Fruit fly (Drosophila melanogaster) whole organism, embryonic: ENCODE measurements around the gene mop.

Experiments
- Adf1 ChIP-seq: fragments of 200-800 bp; sonication (Bioruptor generic); IDR thresholded peaks from 2 replicates; pipeline ENCODE4 v1.3.6; 2022; ENCODE audit warnings: missing biosample characterization, missing genetic modification characterization
- CG10431 ChIP-seq: fragments of 200-800 bp; sonication (Bioruptor generic); optimal IDR thresholded peaks from 3 replicates; lab custom pipeline; 2018; ENCODE audit warnings: missing biosample characterization, mild to moderate bottlenecking, missing genetic modification characterization
- CG10543 ChIP-seq: fragments of 200-800 bp; sonication (Bioruptor generic); optimal IDR thresholded peaks from 3 replicates; lab custom pipeline; 2017; ENCODE audit warnings: missing biosample characterization, mild to moderate bottlenecking, missing genetic modification characterization, moderate library complexity
- CG11696 ChIP-seq: fragments of 200-800 bp; sonication (Bioruptor generic); IDR thresholded peaks from 2 replicates; pipeline ENCODE4 v1.3.6; 2022; ENCODE audit warnings: missing biosample characterization, missing genetic modification characterization
- CG15011 ChIP-seq: fragments of 200-800 bp; sonication (Bioruptor generic); optimal IDR thresholded peaks from 3 replicates; lab custom pipeline; 2018; ENCODE audit warnings: missing biosample characterization, mild to moderate bottlenecking, missing genetic modification characterization
- CG16813 ChIP-seq: fragments of 200-800 bp; sonication (Bioruptor generic); IDR thresholded peaks from 3 replicates; pipeline ENCODE4 v1.3.6; 2022; ENCODE audit warnings: missing biosample characterization, missing genetic modification characterization; ENCODE audit not compliant: partially characterized antibody
- CG18011 ChIP-seq: fragments of 200-800 bp; sonication (Bioruptor generic); optimal IDR thresholded peaks from 2 replicates; lab custom pipeline; 2017; ENCODE audit warnings: missing biosample characterization, missing genetic modification characterization, mild to moderate bottlenecking, moderate library complexity, missing genotype
- CG2116 ChIP-seq: fragments of 200-800 bp; sonication (Bioruptor generic); optimal IDR thresholded peaks from 3 replicates; lab custom pipeline; 2018; ENCODE audit warnings: missing biosample characterization, mild to moderate bottlenecking, missing genetic modification characterization
- CG2199 ChIP-seq: fragments of 200-800 bp; sonication (Bioruptor generic); IDR thresholded peaks from 3 replicates; pipeline ENCODE4 v1.3.6; 2022; ENCODE audit warnings: missing biosample characterization, missing genetic modification characterization
- CG32532 ChIP-seq: fragments of 200-800 bp; sonication (Bioruptor generic); IDR thresholded peaks from 2 replicates; pipeline ENCODE4 v1.3.6; 2022; ENCODE audit warnings: missing biosample characterization, missing genetic modification characterization
- CG32767 ChIP-seq: fragments of 200-800 bp; sonication (Bioruptor generic); IDR thresholded peaks from 2 replicates; pipeline ENCODE4 v1.3.6; 2022; ENCODE audit warnings: missing biosample characterization, missing genetic modification characterization
- CG32772 ChIP-seq: fragments of 200-800 bp; sonication (Bioruptor generic); IDR thresholded peaks from 2 replicates; pipeline ENCODE4 v1.3.6; 2022; ENCODE audit warnings: missing biosample characterization, missing genetic modification characterization
- CG34224 ChIP-seq: fragments of 200-800 bp; sonication (Bioruptor generic); IDR thresholded peaks from 3 replicates; pipeline ENCODE4 v1.3.6; 2022; ENCODE audit warnings: missing biosample characterization, missing genetic modification characterization; ENCODE audit not compliant: partially characterized antibody
- CG34376 ChIP-seq: fragments of 200-800 bp; sonication (Bioruptor generic); optimal IDR thresholded peaks from 2 replicates; lab custom pipeline; 2018; ENCODE audit warnings: missing biosample characterization, mild to moderate bottlenecking, missing genetic modification characterization
- CG34422 ChIP-seq: fragments of 200-800 bp; sonication (Bioruptor generic); IDR thresholded peaks from 3 replicates; pipeline ENCODE4 v1.3.6; 2022; ENCODE audit warnings: missing biosample characterization, missing genetic modification characterization
- CG3995 ChIP-seq: fragments of 200-800 bp; sonication (Bioruptor generic); optimal IDR thresholded peaks from 3 replicates; lab custom pipeline; 2016; ENCODE audit warnings: missing biosample characterization, missing genetic modification characterization
- CG6689 ChIP-seq: fragments of 200-800 bp; sonication (Bioruptor generic); IDR thresholded peaks from 2 replicates; pipeline ENCODE4 v1.3.6; 2022; ENCODE audit warnings: missing biosample characterization, missing genetic modification characterization
- CG6813 ChIP-seq: fragments of 200-800 bp; sonication (Bioruptor generic); optimal IDR thresholded peaks from 2 replicates; lab custom pipeline; 2017; ENCODE audit warnings: missing biosample characterization, missing genetic modification characterization, mild to moderate bottlenecking, moderate library complexity, missing genetic modification reagents
- CG7271 ChIP-seq: fragments of 200-800 bp; sonication (Bioruptor generic); optimal IDR thresholded peaks from 2 replicates; lab custom pipeline; 2018; ENCODE audit warnings: missing biosample characterization, mild to moderate bottlenecking, missing genetic modification characterization, moderate library complexity
- Dll ChIP-seq: fragments of 200-800 bp; sonication (Bioruptor generic); IDR thresholded peaks from 4 replicates; pipeline ENCODE4 v1.3.6; 2022; ENCODE audit warnings: missing biosample characterization, missing genetic modification characterization; ENCODE audit not compliant: partially characterized antibody
- Drgx ChIP-seq: fragments of 200-800 bp; sonication (Bioruptor generic); IDR thresholded peaks from 2 replicates; pipeline ENCODE4 v1.3.6; 2022; ENCODE audit warnings: missing biosample characterization, missing genetic modification characterization
- E2f1 ChIP-seq: fragments of 200-800 bp; sonication (Bioruptor generic); IDR thresholded peaks from 2 replicates; pipeline ENCODE4 v1.3.6; 2022; ENCODE audit warnings: missing biosample characterization, missing genetic modification characterization
- Max ChIP-seq: fragments of 200-800 bp; sonication (Bioruptor generic); optimal IDR thresholded peaks from 2 replicates; lab custom pipeline; 2016; ENCODE audit warnings: missing biosample characterization, mild to moderate bottlenecking, missing genetic modification characterization
- Nf-YB ChIP-seq: fragments of 200-800 bp; sonication (Bioruptor generic); optimal IDR thresholded peaks from 3 replicates; lab custom pipeline; 2019; ENCODE audit warnings: missing biosample characterization, mild to moderate bottlenecking, missing genetic modification characterization, moderate library complexity
- Scr ChIP-seq: fragments of 200-800 bp; sonication (Bioruptor generic); IDR thresholded peaks from 2 replicates; pipeline ENCODE4 v1.3.6; 2022; ENCODE audit warnings: missing biosample characterization, missing genetic modification characterization; ENCODE audit not compliant: partially characterized antibody
- Trl ChIP-seq, 3 experiments: fragments of >200 bp in 2 of 3; fragments of 200-800 bp in 1 of 3; sonication (Bioruptor generic) in 1 of 3; optimal IDR thresholded peaks; 2 replicates in 1 of 3; 3 replicates in 2 of 3; lab custom pipeline; 2016 to 2017; ENCODE audit warnings: missing biosample characterization in 1 of 3, missing genetic modification characterization in 1 of 3
- btn ChIP-seq: fragments of 200-800 bp; sonication (Bioruptor generic); optimal IDR thresholded peaks from 2 replicates; lab custom pipeline; 2016; ENCODE audit warnings: missing biosample characterization, missing genetic modification characterization
- chinmo ChIP-seq: fragments of 200-800 bp; sonication (Bioruptor generic); IDR thresholded peaks from 4 replicates; pipeline ENCODE4 v1.3.6; 2022; ENCODE audit warnings: missing biosample characterization, missing genetic modification characterization; ENCODE audit not compliant: partially characterized antibody
- corto ChIP-seq: fragments of 200-800 bp; sonication (Bioruptor generic); optimal IDR thresholded peaks from 2 replicates; lab custom pipeline; 2016; ENCODE audit warnings: missing biosample characterization, mild to moderate bottlenecking, missing genetic modification characterization, moderate library complexity
- crol ChIP-seq: fragments of 200-800 bp; sonication (Bioruptor generic); IDR thresholded peaks from 2 replicates; pipeline ENCODE4 v1.3.6; 2022; ENCODE audit warnings: missing biosample characterization, missing genetic modification characterization
- dm ChIP-seq: fragments of 200-800 bp; sonication (Bioruptor generic); optimal IDR thresholded peaks from 3 replicates; lab custom pipeline; 2016; ENCODE audit warnings: missing biosample characterization, missing genetic modification characterization
- fd3F ChIP-seq: fragments of 200-800 bp; sonication (Bioruptor generic); optimal IDR thresholded peaks from 2 replicates; lab custom pipeline; 2018; ENCODE audit warnings: missing biosample characterization, mild to moderate bottlenecking, missing genetic modification characterization, moderate library complexity
- fd64A ChIP-seq: fragments of 200-800 bp; sonication (Bioruptor generic); optimal IDR thresholded peaks from 3 replicates; lab custom pipeline; 2018; ENCODE audit warnings: missing biosample characterization, mild to moderate bottlenecking, missing genetic modification characterization
- ftz-f1 ChIP-seq: fragments of 200-800 bp; sonication (Bioruptor generic); optimal IDR thresholded peaks from 2 replicates; lab custom pipeline; 2016; ENCODE audit warnings: missing biosample characterization, missing genetic modification characterization
- kni ChIP-seq: fragments of 200-800 bp; sonication (Bioruptor generic); optimal IDR thresholded peaks from 3 replicates; lab custom pipeline; 2017; ENCODE audit warnings: mild to moderate bottlenecking, missing biosample characterization, missing genetic modification reagents, missing genetic modification characterization
- onecut ChIP-seq: fragments of 200-800 bp; sonication (Bioruptor generic); IDR thresholded peaks from 2 replicates; pipeline ENCODE4 v1.3.6; 2022; ENCODE audit warnings: missing biosample characterization, missing genetic modification characterization
- pan ChIP-seq, 4 experiments: fragments of >200 bp in 3 of 4; fragments of 200-800 bp in 1 of 4; sonication (Bioruptor generic) in 1 of 4; optimal IDR thresholded peaks in 3 of 4; IDR thresholded peaks in 1 of 4; 2 replicates each; pipeline versions ENCODE4 v1.3.6 to Lab custom; 2017 to 2022; ENCODE audit warnings: missing biosample characterization in 2 of 4, missing genetic modification characterization in 2 of 4, mixed read lengths in 1 of 4
- pros ChIP-seq: fragments of 200-800 bp; sonication (Bioruptor generic); optimal IDR thresholded peaks from 3 replicates; lab custom pipeline; 2019; ENCODE audit warnings: missing biosample characterization, mild to moderate bottlenecking, missing genetic modification characterization, moderate library complexity
- rib ChIP-seq: fragments of 200-800 bp; sonication (Bioruptor generic); IDR thresholded peaks from 2 replicates; pipeline ENCODE4 v1.3.6; 2022; ENCODE audit warnings: missing biosample characterization, missing genetic modification characterization
- sd ChIP-seq: fragments of 200-800 bp; sonication (Bioruptor generic); optimal IDR thresholded peaks from 3 replicates; lab custom pipeline; 2018; ENCODE audit warnings: missing biosample characterization, mild to moderate bottlenecking, missing genetic modification characterization, moderate library complexity
- sens ChIP-seq: fragments of 200-800 bp; sonication (Bioruptor generic); peaks from one replicate; lab custom pipeline; 2016; ENCODE audit warnings: missing biosample characterization, missing genetic modification characterization
- seq ChIP-seq: fragments of 200-800 bp; sonication (Bioruptor generic); IDR thresholded peaks from 2 replicates; pipeline ENCODE4 v1.3.6; 2022; ENCODE audit warnings: missing biosample characterization, missing genetic modification characterization
- sna ChIP-seq: fragments of 200-800 bp; sonication (Bioruptor generic); IDR thresholded peaks from 2 replicates; pipeline ENCODE4 v1.3.6; 2022; ENCODE audit warnings: missing biosample characterization, missing genetic modification characterization; ENCODE audit not compliant: partially characterized antibody
- so ChIP-seq: fragments of 200-800 bp; sonication (Bioruptor generic); IDR thresholded peaks from 3 replicates; pipeline ENCODE4 v1.3.6; 2022; ENCODE audit warnings: missing biosample characterization, missing genetic modification characterization
- stwl ChIP-seq: fragments of 200-800 bp; sonication (Bioruptor generic); optimal IDR thresholded peaks from 3 replicates; lab custom pipeline; 2018; ENCODE audit warnings: missing biosample characterization, mild to moderate bottlenecking, missing genetic modification characterization, moderate library complexity
- vvl ChIP-seq: fragments of 200-800 bp; sonication (Bioruptor generic); IDR thresholded peaks from 2 replicates; pipeline ENCODE4 v1.3.6; 2022; ENCODE audit warnings: missing biosample characterization, missing genetic modification characterization
- yki ChIP-seq: fragments of >200 bp; optimal IDR thresholded peaks from 3 replicates; lab custom pipeline; 2018

mop gene

DNA sequence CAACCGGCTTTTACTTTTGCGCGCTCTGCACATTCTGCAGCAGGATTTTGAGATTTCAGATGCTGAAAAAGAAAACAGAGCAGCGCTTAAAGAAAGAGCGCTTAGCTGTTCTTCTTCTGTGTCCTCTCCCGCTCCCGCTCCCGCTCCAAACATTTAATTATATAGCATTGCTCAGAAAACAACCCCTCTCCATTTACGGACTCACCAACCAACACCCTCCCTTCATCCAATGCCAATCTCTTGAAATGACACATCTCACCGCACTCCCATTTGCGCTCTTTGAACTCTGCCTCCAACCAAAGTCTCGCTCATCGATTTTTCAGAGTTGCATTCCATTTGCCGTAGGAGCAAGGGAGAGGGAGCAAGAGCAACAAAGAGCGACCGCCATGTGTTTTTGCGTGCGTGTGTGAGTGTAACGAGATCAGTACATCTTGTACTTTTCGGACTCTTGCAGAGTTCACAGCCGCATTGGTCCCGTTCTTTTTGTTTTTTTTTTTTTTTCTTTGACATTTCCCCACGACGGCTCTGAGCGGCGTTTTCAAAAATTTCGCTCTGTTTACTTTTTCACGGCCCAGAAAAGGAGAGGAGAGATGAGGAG is 20.8 kb downstream of the mop start (continued):
- TF ChIP-seq dm (peak; percentile 58), chinmo (GFP tag; lab: Robert Waterston, UW) (peak; percentile 75; the same call in 1 of the 4 replicates), Adf1 (GFP tag; lab: Robert Waterston, UW) (peak; percentile 59; the same call in 1 of the 2 replicates), Drgx (GFP tag; lab: Robert Waterston, UW) (peak; percentile 33; the same call in 1 of the 2 replicates), CG34224 (GFP tag; lab: Robert Waterston, UW) (0 out of 3 replicates have a peak, but pooled peaks have one; percentile 39), Trl (optimal IDR thresholded peaks at IDR 0.05; lab: Kevin White, UChicago) (peak; percentile 100), Trl (GFP tag; optimal IDR thresholded peaks at IDR 0.05; lab: Kevin White, UChicago) (peak; percentile 61), CG3995 (GFP tag; lab: Kevin White, UChicago) (no peak), kni (peak; percentile 99), fd64A (GFP tag; lab: Kevin White, UChicago) (no peak), CG15011 (no peak), pros (GFP tag; lab: Kevin White, UChicago) (peak; percentile 100), CG32532 (peak; percentile 17; the same call in 1 of the 2 replicates), CG2116 (GFP tag; lab: Kevin White, UChicago) (peak; percentile 97), pan (optimal IDR thresholded peaks at IDR 0.05; lab: Kevin White, UChicago) (no peak), pan (GFP tag; optimal IDR thresholded peaks at IDR 0.05 in 1 of 2, IDR thresholded peaks at IDR 0.05 in 1 of 2) (peak in 1 of 2 experiments; percentile 19), yki (lab: Kevin White, UChicago) (peak; percentile 89), Scr (GFP tag; lab: Robert Waterston, UW) (0 out of 2 replicates have a peak, but pooled peaks have one; percentile 29), CG16813 (peak; percentile 22; the same call in 1 of the 3 replicates), CG7271 (tag; lab: Kevin White, UChicago) (no peak), fd3F (no peak), ftz-f1 (GFP tag; lab: Kevin White, UChicago) (peak; percentile 14), stwl (tag; lab: Kevin White, UChicago) (no peak), CG10543 (GFP tag; lab: Kevin White, UChicago) (no peak), CG6689 (GFP tag; lab: Robert Waterston, UW) (0 out of 2 replicates have a peak, but pooled peaks have one; percentile 12), sens (peak; percentile 85), crol (GFP tag; lab: Robert Waterston, UW) (peak; percentile 90), so (GFP tag; lab: Robert Waterston, UW) (peak; percentile 56; the same call in 1 of the 3 replicates), sna (GFP tag; lab: Robert Waterston, UW) (peak; percentile 75; the same call in 1 of the 2 replicates), CG11696 (GFP tag; lab: Robert Waterston, UW) (no peak), CG2199 (GFP tag; lab: Robert Waterston, UW) (0 out of 3 replicates have a peak, but pooled peaks have one; percentile 14), Dll (GFP tag; lab: Robert Waterston, UW) (peak; percentile 61), CG18011 (GFP tag; lab: Kevin White, UChicago) (no peak), seq (GFP tag; lab: Robert Waterston, UW) (peak; percentile 51; the same call in 1 of the 2 replicates), E2f1 (GFP tag; lab: Robert Waterston, UW) (peak; percentile 35; the same call in 1 of the 2 replicates), Max (GFP tag; lab: Kevin White, UChicago) (peak; percentile 36), CG32767 (GFP tag; lab: Robert Waterston, UW) (no peak), corto (peak; percentile 24), rib (GFP tag; lab: Robert Waterston, UW) (peak; percentile 36; the same call in 1 of the 2 replicates), Nf-YB (GFP tag; lab: Kevin White, UChicago) (peak; percentile 0), sd (tag; lab: Kevin White, UChicago) (peak; percentile 66), CG34422 (GFP tag; lab: Robert Waterston, UW) (peak; percentile 60; the same call in 1 of the 3 replicates), btn (GFP tag; lab: Kevin White, UChicago) (no peak), onecut (GFP tag; lab: Robert Waterston, UW) (peak; percentile 99), CG32772 (GFP tag; lab: Robert Waterston, UW) (peak; percentile 86), CG34376 (GFP tag; lab: Kevin White, UChicago) (peak; percentile 56), CG10431 (GFP tag; lab: Kevin White, UChicago) (no peak), vvl (GFP tag; lab: Robert Waterston, UW) (peak; percentile 39; the same call in 1 of the 2 replicates), CG6813 (GFP tag; lab: Kevin White, UChicago) (peak; percentile 30)
